Worm (Caenorhabditis elegans) whole organism, L4 larva: ENCODE data around the gene C07A9.5.

Source experiments
- D1046.2 ChIP-seq: fragments of 200-800 bp; sonication (Bioruptor generic); IDR thresholded peaks from 2 replicates; pipeline ENCODE4 v1.3.6; 2022; ENCODE audit warnings: missing genetic modification characterization, missing compliant biosample characterization
- F10B5.3 ChIP-seq: sonication (generic microtip); optimal IDR thresholded peaks from 2 replicates; lab custom pipeline; 2016; ENCODE audit warnings: mild to moderate bottlenecking, missing genetic modification characterization, missing compliant biosample characterization
- F26F4.8 ChIP-seq: fragments of 200-800 bp; sonication (Bioruptor generic); conservative IDR thresholded peaks from 2 replicates; pipeline ENCODE4 v1.3.6; 2022; ENCODE audit warnings: missing genetic modification characterization, missing compliant biosample characterization
- F49E8.2 ChIP-seq: sonication (generic microtip); optimal IDR thresholded peaks from 2 replicates; lab custom pipeline; 2016; ENCODE audit warnings: missing compliant biosample characterization, mild to moderate bottlenecking, missing genetic modification characterization, borderline replicate concordance
- R02D3.7 ChIP-seq: fragments of 150-350 bp; sonication (generic microtip); optimal IDR thresholded peaks from 3 replicates; lab custom pipeline; 2014; ENCODE audit warnings: missing biosample characterization, missing genetic modification characterization
- Y48G9A.11 ChIP-seq: fragments of 200-800 bp; sonication (Bioruptor generic); IDR thresholded peaks from 2 replicates; pipeline ENCODE4 v1.3.6; 2022; ENCODE audit warnings: missing genetic modification reagents, missing genetic modification characterization, missing compliant biosample characterization
- Y5F2A.4 ChIP-seq: fragments of 200-800 bp; sonication (Bioruptor generic); optimal IDR thresholded peaks from 2 replicates; lab custom pipeline; 2018; ENCODE audit warnings: mild to moderate bottlenecking, missing genetic modification characterization, missing compliant biosample characterization
- Y75B8A.6 ChIP-seq: fragments of 200-800 bp; sonication (Bioruptor generic); IDR thresholded peaks from 2 replicates; pipeline ENCODE4 v1.3.6; 2022; ENCODE audit warnings: missing genetic modification reagents, missing genetic modification characterization, missing compliant biosample characterization
- ZK337.2 ChIP-seq: fragments of 200-800 bp; sonication (Bioruptor generic); IDR thresholded peaks from 2 replicates; pipeline ENCODE4 v1.3.6; 2022; ENCODE audit warnings: missing genetic modification reagents, missing genetic modification characterization, missing compliant biosample characterization
- ZK546.5 ChIP-seq, 2 experiments: sonication (generic microtip); optimal IDR thresholded peaks; 2 replicates each; lab custom pipeline; 2017; ENCODE audit warnings: missing biosample characterization in 2 of 2, missing genetic modification characterization in 2 of 2
- aly-2 ChIP-seq: sonication (generic microtip); optimal IDR thresholded peaks from 2 replicates; lab custom pipeline; 2018; ENCODE audit warnings: missing biosample characterization, missing genetic modification characterization
- attf-4 ChIP-seq: sonication (generic microtip); optimal IDR thresholded peaks from 3 replicates; lab custom pipeline; 2017; ENCODE audit warnings: missing biosample characterization, missing genetic modification characterization
- ceh-20 ChIP-seq: fragments of 200-800 bp; sonication (Bioruptor generic); IDR thresholded peaks from 2 replicates; pipeline ENCODE4 v1.3.6; 2022; ENCODE audit warnings: missing genetic modification reagents, missing genetic modification characterization, missing compliant biosample characterization
- ceh-28 ChIP-seq: fragments of 150-350 bp; optimal IDR thresholded peaks from 2 replicates; lab custom pipeline; 2014; ENCODE audit warnings: missing biosample characterization, missing genetic modification reagents, missing genetic modification characterization
- ceh-62 ChIP-seq: sonication (generic microtip); optimal IDR thresholded peaks from 2 replicates; lab custom pipeline; 2017; ENCODE audit warnings: missing biosample characterization, missing genetic modification characterization
- ceh-82 ChIP-seq: sonication (generic microtip); optimal IDR thresholded peaks from 2 replicates; lab custom pipeline; 2017; ENCODE audit warnings: missing biosample characterization, missing genetic modification characterization
- ces-1 ChIP-seq: fragments of 150-350 bp; sonication (generic microtip); optimal IDR thresholded peaks from 4 replicates; lab custom pipeline; 2014; ENCODE audit warnings: missing biosample characterization, missing genetic modification reagents, missing genetic modification characterization
- cey-2 ChIP-seq: sonication (generic microtip); optimal IDR thresholded peaks from 3 replicates; lab custom pipeline; 2017; ENCODE audit warnings: missing genetic modification characterization, mild to moderate bottlenecking, missing compliant biosample characterization, antibody characterized with exemption, borderline replicate concordance; ENCODE audit not compliant: insufficient read depth
- ctbp-1 ChIP-seq: fragments of 200-800 bp; sonication (Bioruptor generic); IDR thresholded peaks from 2 replicates; pipeline ENCODE4 v1.3.6; 2022; ENCODE audit warnings: missing genetic modification reagents, missing genetic modification characterization, missing compliant biosample characterization
- daf-12 ChIP-seq: fragments of 150-350 bp; optimal IDR thresholded peaks from 2 replicates; lab custom pipeline; 2014; ENCODE audit warnings: missing biosample characterization, missing genetic modification reagents, missing genetic modification characterization
- daf-19 ChIP-seq: fragments of 200-800 bp; sonication (Bioruptor generic); conservative IDR thresholded peaks from 2 replicates; pipeline ENCODE4 v1.3.6; 2022; ENCODE audit warnings: missing genetic modification characterization, missing compliant biosample characterization
- daf-8 ChIP-seq: fragments of 200-800 bp; sonication (Bioruptor generic); IDR thresholded peaks from 2 replicates; pipeline ENCODE4 v1.3.6; 2022; ENCODE audit warnings: missing genetic modification characterization, missing compliant biosample characterization
- dmd-9 ChIP-seq: fragments of 200-800 bp; sonication (Bioruptor generic); IDR thresholded peaks from 2 replicates; pipeline ENCODE4 v1.3.6; 2022; ENCODE audit warnings: missing genetic modification reagents, missing genetic modification characterization, missing compliant biosample characterization
- dve-1 ChIP-seq: sonication (generic microtip); optimal IDR thresholded peaks from 2 replicates; lab custom pipeline; 2017; ENCODE audit warnings: antibody characterized with exemption, mild to moderate bottlenecking, missing genetic modification characterization, missing compliant biosample characterization; ENCODE audit not compliant: insufficient read depth
- egl-27 ChIP-seq: sonication (generic microtip); optimal IDR thresholded peaks from 3 replicates; lab custom pipeline; 2017; ENCODE audit warnings: missing biosample characterization, missing genetic modification reagents, missing genetic modification characterization
- egl-43 ChIP-seq: fragments of 200-800 bp; sonication (Bioruptor generic); IDR thresholded peaks from 2 replicates; pipeline ENCODE4 v1.3.6; 2022; ENCODE audit warnings: missing genetic modification reagents, missing genetic modification characterization, missing compliant biosample characterization
- gei-8 ChIP-seq: fragments of 200-800 bp; sonication (Bioruptor generic); optimal IDR thresholded peaks from 2 replicates; lab custom pipeline; 2018; ENCODE audit warnings: mild to moderate bottlenecking, missing genetic modification characterization, missing compliant biosample characterization
- hlh-30 ChIP-seq: sonication (generic microtip); optimal IDR thresholded peaks from 2 replicates; lab custom pipeline; 2017; ENCODE audit warnings: antibody characterized with exemption, mild to moderate bottlenecking, missing genetic modification characterization, missing compliant biosample characterization; ENCODE audit not compliant: insufficient read depth
- lin-1 ChIP-seq: fragments of 200-800 bp; sonication (Bioruptor generic); IDR thresholded peaks from 2 replicates; pipeline ENCODE4 v1.3.6; 2022; ENCODE audit warnings: missing genetic modification reagents, missing genetic modification characterization, missing compliant biosample characterization
- lin-13 ChIP-seq: fragments of 150-350 bp; optimal IDR thresholded peaks from 2 replicates; lab custom pipeline; 2014; ENCODE audit warnings: missing biosample characterization, missing genetic modification reagents, missing genetic modification characterization
- lin-38 ChIP-seq: fragments of 200-800 bp; sonication (Bioruptor generic); IDR thresholded peaks from 2 replicates; pipeline ENCODE4 v1.3.6; 2022; ENCODE audit warnings: missing genetic modification reagents, missing genetic modification characterization, missing compliant biosample characterization
- lsy-2 ChIP-seq, 2 experiments: fragments of 150-350 bp in 1 of 2; sonication (generic microtip) in 1 of 2; optimal IDR thresholded peaks; 2 replicates each; lab custom pipeline; 2014 to 2017; ENCODE audit warnings: missing biosample characterization in 2 of 2, missing genetic modification characterization in 2 of 2
- madf-9 ChIP-seq: fragments of 200-800 bp; sonication (Bioruptor generic); conservative IDR thresholded peaks from 2 replicates; pipeline ENCODE4 v1.3.6; 2022; ENCODE audit warnings: missing genetic modification reagents, missing genetic modification characterization, missing compliant biosample characterization
- nhr-11 ChIP-seq: fragments of 150-350 bp; optimal IDR thresholded peaks from 2 replicates; lab custom pipeline; 2014; ENCODE audit warnings: missing biosample characterization, missing genetic modification characterization
- nhr-111 ChIP-seq: fragments of 200-800 bp; sonication (Bioruptor generic); optimal IDR thresholded peaks from 2 replicates; lab custom pipeline; 2018; ENCODE audit warnings: mild to moderate bottlenecking, missing genetic modification characterization, missing compliant biosample characterization
- nhr-237 ChIP-seq: sonication (generic microtip); optimal IDR thresholded peaks from 2 replicates; lab custom pipeline; 2017; ENCODE audit warnings: missing biosample characterization, missing genetic modification characterization
- nhr-25 ChIP-seq: sonication (generic microtip); optimal IDR thresholded peaks from 2 replicates; lab custom pipeline; 2017; ENCODE audit warnings: missing genetic modification characterization, mild to moderate bottlenecking, missing compliant biosample characterization, antibody characterized with exemption, moderate library complexity, borderline replicate concordance; ENCODE audit not compliant: insufficient read depth
- nhr-41 ChIP-seq: fragments of 200-800 bp; sonication (Bioruptor generic); IDR thresholded peaks from 2 replicates; pipeline ENCODE4 v1.3.6; 2022; ENCODE audit warnings: missing genetic modification reagents, missing genetic modification characterization, missing compliant biosample characterization
- pha-4 ChIP-seq, 2 experiments: fragments of 150-350 bp in 1 of 2; fragments of 200-800 bp in 1 of 2; sonication (Bioruptor generic) in 1 of 2; IDR thresholded peaks in 1 of 2; optimal IDR thresholded peaks in 1 of 2; 2 replicates each; pipeline versions ENCODE4 v1.3.6 to Lab custom; 2014 to 2022; ENCODE audit warnings: missing genetic modification characterization in 2 of 2, missing genetic modification reagents in 2 of 2, missing biosample characterization in 1 of 2, missing compliant biosample characterization in 1 of 2
- php-3 ChIP-seq: fragments of 200-800 bp; sonication (Bioruptor generic); IDR thresholded peaks from 2 replicates; pipeline ENCODE4 v1.3.6; 2022; ENCODE audit warnings: missing genetic modification reagents, missing genetic modification characterization, missing compliant biosample characterization
- rbr-2 ChIP-seq: sonication (generic microtip); optimal IDR thresholded peaks from 2 replicates; lab custom pipeline; 2016; ENCODE audit warnings: missing genotype, missing genetic modification characterization, missing compliant biosample characterization
- sdz-12 ChIP-seq: fragments of 200-800 bp; sonication (Bioruptor generic); optimal IDR thresholded peaks from 2 replicates; lab custom pipeline; 2018; ENCODE audit warnings: mild to moderate bottlenecking, missing genetic modification characterization, missing compliant biosample characterization
- skn-1 ChIP-seq: fragments of 150-350 bp; optimal IDR thresholded peaks from 2 replicates; lab custom pipeline; 2014; ENCODE audit warnings: missing biosample characterization, missing genetic modification characterization
- snpc-4 ChIP-seq: fragments of 150-350 bp; optimal IDR thresholded peaks from 2 replicates; lab custom pipeline; 2014; ENCODE audit warnings: missing biosample characterization, missing genetic modification characterization
- unc-62 ChIP-seq, 3 experiments: fragments of 150-350 bp in 1 of 3; sonication (generic microtip); optimal IDR thresholded peaks in 2 of 3; peaks in 1 of 3; 1 replicate in 1 of 3; 2 replicates in 2 of 3; lab custom pipeline; 2014 to 2017; ENCODE audit warnings: missing biosample characterization in 3 of 3, missing genetic modification characterization in 3 of 3, missing genetic modification reagents in 3 of 3, missing genotype in 1 of 3
- vab-7 ChIP-seq: fragments of 200-800 bp; sonication (Bioruptor generic); IDR thresholded peaks from 2 replicates; pipeline ENCODE4 v1.3.6; 2022; ENCODE audit warnings: missing genetic modification reagents, missing genetic modification characterization, missing compliant biosample characterization
- zip-2 ChIP-seq: fragments of 150-350 bp; optimal IDR thresholded peaks from 2 replicates; lab custom pipeline; 2014; ENCODE audit warnings: missing biosample characterization, missing genetic modification characterization
- ztf-7 ChIP-seq: fragments of 150-350 bp; optimal IDR thresholded peaks from 2 replicates; lab custom pipeline; 2014; ENCODE audit warnings: missing biosample characterization, missing genetic modification characterization

C07A9.5 gene

ce11 chrIII:9667591-9668265, 14.9 kb downstream of the C07A9.5 start, which contains the start of gene C07A9.9 (continued):
- TF ChIP-seq pha-4 (GFP tag; IDR thresholded peaks at IDR 0.05; lab: Robert Waterston, UW) (peak; percentile 60; the same call in 1 of the 2 replicates), pha-4 (tag; optimal IDR thresholded peaks at IDR 0.05; lab: Kevin White, UChicago) (no peak), ceh-82 (tag; lab: Kevin White, UChicago) (no peak), ceh-62 (tag; lab: Kevin White, UChicago) (no peak), nhr-237 (tag; lab: Kevin White, UChicago) (no peak), zip-2 (tag; lab: Kevin White, UChicago) (no peak), lin-13 (GFP tag; lab: Kevin White, UChicago) (peak; percentile 11), R02D3.7 (tag; lab: Kevin White, UChicago) (no peak), daf-19 (GFP tag; lab: Robert Waterston, UW) (no peak), gei-8 (GFP tag; lab: Kevin White, UChicago) (no peak), hlh-30 (tag; lab: Kevin White, UChicago) (peak; percentile 75), php-3 (GFP tag; lab: Robert Waterston, UW) (peak; percentile 56; the same call in 1 of the 2 replicates), vab-7 (no peak; the same call in 1 of the 2 replicates), ces-1 (GFP tag; lab: Kevin White, UChicago) (no peak), ceh-28 (tag; lab: Kevin White, UChicago) (peak; percentile 6), egl-43 (GFP tag; lab: Robert Waterston, UW) (peak; percentile 76), unc-62 (GFP tag; optimal IDR thresholded peaks at IDR 0.05 in 1 of 2; lab: Kevin White, UChicago) (peak in 1 of 2 experiments; percentile 53), unc-62 (tag; optimal IDR thresholded peaks at IDR 0.05; lab: Kevin White, UChicago) (no peak), daf-12 (no peak), nhr-11 (tag; lab: Kevin White, UChicago) (peak; percentile 59), Y48G9A.11 (GFP tag; lab: Robert Waterston, UW) (no peak), daf-8 (GFP tag; lab: Robert Waterston, UW) (no peak), F26F4.8 (no peak), skn-1 (tag; lab: Kevin White, UChicago) (no peak), nhr-111 (GFP tag; lab: Kevin White, UChicago) (no peak), cey-2 (peak; percentile 55), Y75B8A.6 (GFP tag; lab: Robert Waterston, UW) (no peak), D1046.2 (GFP tag; lab: Robert Waterston, UW) (no peak), lin-1 (GFP tag; lab: Robert Waterston, UW) (peak; percentile 8; the same call in 1 of the 2 replicates), ztf-7 (no peak), nhr-41 (no peak; the same call in 1 of the 2 replicates), rbr-2 (peak; percentile 79), lsy-2 (tag; optimal IDR thresholded peaks at IDR 0.05; lab: Kevin White, UChicago) (peak; percentile 44 to 64), ceh-20 (peak; percentile 83), ZK337.2 (GFP tag; lab: Robert Waterston, UW) (no peak), F49E8.2 (tag; lab: Kevin White, UChicago) (no peak), madf-9 (GFP tag; lab: Robert Waterston, UW) (no peak), ZK546.5 (tag; optimal IDR thresholded peaks at IDR 0.05; lab: Kevin White, UChicago) (no peak), dmd-9 (no peak), aly-2 (tag; lab: Kevin White, UChicago) (no peak), snpc-4 (tag; lab: Kevin White, UChicago) (no peak), egl-27 (tag; lab: Kevin White, UChicago) (no peak), sdz-12 (GFP tag; lab: Kevin White, UChicago) (no peak), ctbp-1 (GFP tag; lab: Robert Waterston, UW) (peak; percentile 64), attf-4 (tag; lab: Kevin White, UChicago) (no peak), F10B5.3 (tag; lab: Kevin White, UChicago) (no peak), lin-38 (GFP tag; lab: Robert Waterston, UW) (peak; percentile 54), Y5F2A.4 (GFP tag; lab: Kevin White, UChicago) (no peak), nhr-25 (tag; lab: Kevin White, UChicago) (peak; percentile 54), dve-1 (tag; lab: Kevin White, UChicago) (peak; percentile 73)
